Worm (Caenorhabditis elegans): Measurements from ENCODE around the gene Y62H9A.11.

DNA sequence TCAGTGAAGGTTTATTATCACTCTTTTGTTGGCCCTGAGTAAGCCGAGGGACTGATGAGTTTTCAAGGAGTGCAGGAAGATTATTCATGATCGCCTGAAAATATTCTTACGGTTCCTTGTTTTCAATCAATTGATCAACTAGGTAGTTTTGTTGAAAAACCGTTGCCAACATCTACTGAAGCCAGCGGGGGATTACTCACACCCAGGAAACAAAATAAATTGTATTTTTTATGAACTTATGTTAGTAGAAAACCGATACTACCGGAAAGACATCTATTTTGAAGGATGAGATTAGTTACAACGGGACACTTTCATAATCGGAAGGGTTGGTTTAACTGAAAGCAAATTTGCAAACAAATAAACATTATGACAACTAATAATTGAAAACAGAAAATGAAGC is 29.1 kb downstream of the Y62H9A.11 start, which contains the start of gene Y62H9A.2:
- TF ChIP-seq zag-1 (tag; optimal IDR thresholded peaks at IDR 0.05) (no peak), unc-62 (GFP tag; optimal IDR thresholded peaks at IDR 0.05) (no peak), snpc-4 (tag; optimal IDR thresholded peaks at IDR 0.05) (no peak), nhr-11 (tag; optimal IDR thresholded peaks at IDR 0.05) (no peak), lin-39 (tag; optimal IDR thresholded peaks at IDR 0.05) (no peak), nhr-6 (tag; optimal IDR thresholded peaks at IDR 0.05) (no peak), elt-3 (tag; optimal IDR thresholded peaks at IDR 0.05) (no peak), ceh-82 (tag; optimal IDR thresholded peaks at IDR 0.05) (no peak), aly-2 (tag; optimal IDR thresholded peaks at IDR 0.05) (no peak), nhr-77 (tag; optimal IDR thresholded peaks at IDR 0.05) (no peak), mdl-1 (tag; optimal IDR thresholded peaks at IDR 0.05) (no peak), nhr-237 (tag; optimal IDR thresholded peaks at IDR 0.05) (no peak), blmp-1 (tag; optimal IDR thresholded peaks at IDR 0.05; ENCODE audit: insufficient read depth) (no peak)

Measured in whole organism, L2 larva.